Fruit fly (Drosophila melanogaster) whole organism: ENCODE results near the gene Kul.

Experiments used
- EcR ChIP-seq, 2 experiments: fragments of >200 bp; optimal IDR thresholded peaks; 2 replicates each; lab custom pipeline; 2017; ENCODE audit warnings: missing biosample characterization in 2 of 2, missing genetic modification characterization in 2 of 2, missing genetic modification reagents in 2 of 2
- psq ChIP-seq: fragments of >200 bp; optimal IDR thresholded peaks from 2 replicates; lab custom pipeline; 2017
- usp ChIP-seq: fragments of >200 bp; optimal IDR thresholded peaks from 2 replicates; lab custom pipeline; 2017; ENCODE audit warnings: missing biosample characterization, missing genetic modification characterization, mixed read lengths

DNA sequence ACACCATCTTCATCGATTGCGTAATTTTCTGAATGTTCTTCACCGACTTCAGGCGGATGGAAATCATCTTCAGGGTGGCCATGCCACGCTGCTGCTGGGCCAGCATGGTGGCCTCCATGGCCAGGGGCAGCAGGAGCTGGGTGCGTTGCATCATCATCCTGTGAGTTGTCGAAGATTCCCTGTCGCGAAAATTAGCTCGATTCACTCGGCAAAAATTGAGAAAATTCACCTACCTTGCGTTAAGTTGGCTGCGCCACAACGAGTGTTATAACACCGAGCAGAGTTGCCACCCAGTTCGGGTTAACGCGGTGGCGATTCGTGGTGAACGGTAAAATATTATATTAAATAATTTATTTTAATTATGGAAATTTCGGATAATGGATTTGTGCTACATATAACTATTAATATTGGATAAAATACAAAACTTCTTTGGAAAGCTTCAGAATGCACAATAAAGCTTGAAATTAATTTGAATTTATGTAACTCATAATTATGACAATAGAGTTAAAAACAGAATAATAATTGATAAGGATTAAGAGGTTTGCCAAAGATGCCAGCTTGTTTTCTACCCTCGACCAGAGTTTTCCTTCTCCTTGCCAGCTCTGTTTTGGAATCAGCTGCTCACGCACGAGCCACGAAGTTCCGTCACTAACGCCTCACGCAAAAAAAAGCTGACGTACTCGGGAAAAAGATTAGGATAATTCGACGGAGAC is 23.1 kb downstream of the Kul start, which contains the start of the genes ATPsyngamma and yata:
- TF ChIP-seq usp (GFP tag; lab: Kevin White, UChicago) = no peak
- no peak for TF ChIP-seq EcR (GFP tag; optimal IDR thresholded peaks at IDR 0.05; lab: Kevin White, UChicago)
- no peak for TF ChIP-seq psq
